Worm (Caenorhabditis elegans) whole organism, L1 larva: ENCODE data around the gene Y116A8C.37.

Experiments used
- aha-1 ChIP-seq: fragments of 150-350 bp; optimal IDR thresholded peaks from 2 replicates; lab custom pipeline; 2014; ENCODE audit warnings: missing biosample characterization, missing genetic modification characterization
- aly-2 ChIP-seq: fragments of 150-350 bp; optimal IDR thresholded peaks from 2 replicates; lab custom pipeline; 2014; ENCODE audit warnings: missing biosample characterization, missing genetic modification characterization
- blmp-1 ChIP-seq: fragments of 150-350 bp; optimal IDR thresholded peaks from 2 replicates; lab custom pipeline; 2014; ENCODE audit warnings: missing biosample characterization, missing genetic modification characterization
- dpl-1 ChIP-seq, 3 experiments: fragments of 150-350 bp in 2 of 3; sonication (generic microtip) in 1 of 3; optimal IDR thresholded peaks; 2 replicates each; lab custom pipeline; 2014 to 2017; ENCODE audit warnings: missing biosample characterization in 3 of 3, missing genetic modification characterization in 3 of 3, missing genetic modification reagents in 3 of 3
- elt-2 ChIP-seq: sonication (generic microtip); optimal IDR thresholded peaks from 2 replicates; lab custom pipeline; 2016; ENCODE audit warnings: missing genetic modification characterization, mild to moderate bottlenecking, inconsistent platforms, missing compliant biosample characterization, missing genetic modification reagents
- fos-1 ChIP-seq: fragments of 150-350 bp; optimal IDR thresholded peaks from 2 replicates; lab custom pipeline; 2014; ENCODE audit warnings: missing biosample characterization, missing genetic modification characterization
- lir-3 ChIP-seq: sonication (generic microtip); optimal IDR thresholded peaks from 2 replicates; lab custom pipeline; 2016; ENCODE audit warnings: mild to moderate bottlenecking, missing genetic modification characterization, moderate library complexity, missing compliant biosample characterization; ENCODE audit not compliant: poor library complexity
- mep-1 ChIP-seq: fragments of 150-350 bp; optimal IDR thresholded peaks from 2 replicates; lab custom pipeline; 2014; ENCODE audit warnings: missing biosample characterization, missing genetic modification characterization
- nhr-12 ChIP-seq: sonication (generic microtip); optimal IDR thresholded peaks from 2 replicates; lab custom pipeline; 2017; ENCODE audit warnings: missing biosample characterization, missing genetic modification characterization
- nhr-77 ChIP-seq: fragments of 150-350 bp; optimal IDR thresholded peaks from 2 replicates; lab custom pipeline; 2014; ENCODE audit warnings: missing biosample characterization, missing genetic modification characterization
- sptf-1 ChIP-seq: fragments of 150-350 bp; optimal IDR thresholded peaks from 2 replicates; lab custom pipeline; 2014; ENCODE audit warnings: missing biosample characterization, missing genetic modification characterization
- tbx-2 ChIP-seq: sonication (generic microtip); optimal IDR thresholded peaks from 2 replicates; lab custom pipeline; 2016; ENCODE audit warnings: missing genetic modification characterization, missing compliant biosample characterization

DNA sequence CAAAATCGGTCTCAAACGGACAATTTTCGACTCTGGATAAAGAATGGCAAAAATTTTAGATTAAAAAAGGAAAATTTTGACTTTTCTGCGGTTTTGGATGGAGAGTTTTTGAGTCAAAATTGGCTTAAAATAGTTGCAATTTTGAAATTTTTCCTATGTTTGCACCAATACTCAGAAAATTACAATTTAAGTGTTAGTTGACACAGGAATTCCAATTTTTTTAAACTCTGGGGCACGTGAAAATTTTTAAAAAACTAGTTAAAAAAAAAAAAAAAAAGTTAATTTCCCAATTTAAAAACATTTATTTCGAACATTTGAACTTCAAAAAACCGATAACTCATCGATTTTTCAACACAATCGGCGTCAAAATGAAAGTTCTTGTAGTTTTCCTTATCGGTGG lies 19.1 kb downstream of the Y116A8C.37 start, which contains the start of gene Y116A8C.33:
- no peak for TF ChIP-seq mep-1 (tag; lab: Kevin White, UChicago)
- no peak for TF ChIP-seq aly-2 (tag; lab: Kevin White, UChicago)
- no peak for TF ChIP-seq sptf-1 (tag; lab: Kevin White, UChicago)
- TF ChIP-seq aha-1 (tag; lab: Kevin White, UChicago) = no peak
- TF ChIP-seq tbx-2 (tag; lab: Kevin White, UChicago) = no peak
- no peak for TF ChIP-seq blmp-1
- TF ChIP-seq dpl-1 (GFP tag; optimal IDR thresholded peaks at IDR 0.05; lab: Kevin White, UChicago) = no peak
- TF ChIP-seq nhr-77 = no peak
- TF ChIP-seq fos-1 (tag; lab: Kevin White, UChicago) = no peak
- TF ChIP-seq elt-2 (tag; lab: Kevin White, UChicago) = no peak
- TF ChIP-seq nhr-12 (tag; lab: Kevin White, UChicago) = no peak
- TF ChIP-seq lir-3 (tag; lab: Kevin White, UChicago) = no peak
